Worm (Caenorhabditis elegans): ENCODE measurements around the gene osg-1.

The osg-1 gene

ce11 chrIII:5506936-5507335 is 19.6 kb downstream of the osg-1 start:
- TF ChIP-seq ets-7 (tag; optimal IDR thresholded peaks at IDR 0.05) (no peak), tra-4 (tag; optimal IDR thresholded peaks at IDR 0.05) (no peak), ama-1 (optimal IDR thresholded peaks at IDR 0.05) (no peak), hnd-1 (tag; optimal IDR thresholded peaks at IDR 0.05) (no peak), sea-1 (GFP tag; conservative IDR thresholded peaks at IDR 0.05) (no peak), ceh-36 (tag; optimal IDR thresholded peaks at IDR 0.05) (no peak), flt-1 (GFP tag; IDR thresholded peaks at IDR 0.05) (no peak), ceh-13 (GFP tag; optimal IDR thresholded peaks at IDR 0.05) (no peak), hmbx-1 (tag; optimal IDR thresholded peaks at IDR 0.05) (no peak), B0310.2 (tag; optimal IDR thresholded peaks at IDR 0.05) (no peak), tbx-37 (GFP tag; conservative IDR thresholded peaks at IDR 0.05) (no peak), pes-1 (GFP tag; IDR thresholded peaks at IDR 0.05) (no peak), aly-1 (tag; optimal IDR thresholded peaks at IDR 0.05) (no peak), scrt-1 (GFP tag; IDR thresholded peaks at IDR 0.05) (no peak), tbx-11 (GFP tag; IDR thresholded peaks at IDR 0.05) (no peak), F13C5.2 (tag; optimal IDR thresholded peaks at IDR 0.05) (no peak)

- no peak for TF ChIP-seq sea-1 (GFP tag; conservative IDR thresholded peaks at IDR 0.05)
- TF ChIP-seq tra-4 (tag; optimal IDR thresholded peaks at IDR 0.05), result no peak
- TF ChIP-seq ama-1 (optimal IDR thresholded peaks at IDR 0.05), result no peak
- no peak for TF ChIP-seq tbx-37 (GFP tag; conservative IDR thresholded peaks at IDR 0.05)
- no peak for TF ChIP-seq B0310.2 (tag; optimal IDR thresholded peaks at IDR 0.05)
- TF ChIP-seq hmbx-1 (tag; optimal IDR thresholded peaks at IDR 0.05), result no peak
- no peak for TF ChIP-seq F13C5.2 (tag; optimal IDR thresholded peaks at IDR 0.05)
- TF ChIP-seq ceh-13 (GFP tag; optimal IDR thresholded peaks at IDR 0.05), result no peak
- no peak for TF ChIP-seq pes-1 (GFP tag; IDR thresholded peaks at IDR 0.05)
- no peak for TF ChIP-seq tbx-11 (GFP tag; IDR thresholded peaks at IDR 0.05)
- TF ChIP-seq flt-1 (GFP tag; IDR thresholded peaks at IDR 0.05), result no peak
- TF ChIP-seq ceh-36 (tag; optimal IDR thresholded peaks at IDR 0.05), result no peak
- TF ChIP-seq hmg-4 (GFP tag; optimal IDR thresholded peaks at IDR 0.05), result no peak
Observed at ce11 chrIII:5508669-5509068, 21.3 kb downstream of the osg-1 start, which contains the start of gene D1044.7. Gene D1044.7, minus strand, starts transcription at chrIII:5508769.

- TF ChIP-seq ama-1 (optimal IDR thresholded peaks at IDR 0.05) (no peak), pes-1 (GFP tag; IDR thresholded peaks at IDR 0.05) (no peak), tra-4 (tag; optimal IDR thresholded peaks at IDR 0.05) (no peak), flt-1 (GFP tag; IDR thresholded peaks at IDR 0.05) (no peak), B0310.2 (tag; optimal IDR thresholded peaks at IDR 0.05) (no peak), scrt-1 (GFP tag; IDR thresholded peaks at IDR 0.05) (no peak), tbx-37 (GFP tag; conservative IDR thresholded peaks at IDR 0.05) (no peak), F13C5.2 (tag; optimal IDR thresholded peaks at IDR 0.05) (no peak), ets-7 (tag; optimal IDR thresholded peaks at IDR 0.05) (no peak), ceh-13 (GFP tag; optimal IDR thresholded peaks at IDR 0.05) (no peak), sea-1 (GFP tag; conservative IDR thresholded peaks at IDR 0.05) (no peak), hmg-4 (GFP tag; optimal IDR thresholded peaks at IDR 0.05) (no peak), tbx-11 (GFP tag; IDR thresholded peaks at IDR 0.05) (no peak), hnd-1 (tag; optimal IDR thresholded peaks at IDR 0.05) (no peak), hmbx-1 (tag; optimal IDR thresholded peaks at IDR 0.05) (no peak)
Observed at ce11 chrIII:5512502-5512901, 25.1 kb downstream of the osg-1 start, which contains the start of gene pqn-25. Gene pqn-25, minus strand, starts transcription at chrIII:5512602.

- TF ChIP-seq tbx-37 (GFP tag; conservative IDR thresholded peaks at IDR 0.05) (no peak), ama-1 (optimal IDR thresholded peaks at IDR 0.05) (no peak), aly-1 (tag; optimal IDR thresholded peaks at IDR 0.05) (no peak), tra-4 (tag; optimal IDR thresholded peaks at IDR 0.05) (no peak), pes-1 (GFP tag; IDR thresholded peaks at IDR 0.05) (no peak), hmg-4 (GFP tag; optimal IDR thresholded peaks at IDR 0.05) (no peak), B0310.2 (tag; optimal IDR thresholded peaks at IDR 0.05) (no peak), scrt-1 (GFP tag; IDR thresholded peaks at IDR 0.05) (no peak), tbx-11 (GFP tag; IDR thresholded peaks at IDR 0.05) (no peak)
Observed at ce11 chrIII:5517423-5517822, 30.1 kb downstream of the osg-1 start, which contains the start of gene nekl-4. Gene nekl-4, minus strand, starts transcription at chrIII:5517523.

ce11 chrIII:5521930-5522329 is 34.6 kb downstream of the osg-1 start, which contains the start of gene D1044.4:
Gene D1044.4, minus strand, starts transcription at chrIII:5522030.
- no peak for TF ChIP-seq tra-4 (tag; optimal IDR thresholded peaks at IDR 0.05)
- no peak for TF ChIP-seq flt-1 (GFP tag; IDR thresholded peaks at IDR 0.05)
- no peak for TF ChIP-seq tbx-11 (GFP tag; IDR thresholded peaks at IDR 0.05)
- TF ChIP-seq tbx-37 (GFP tag; conservative IDR thresholded peaks at IDR 0.05), result no peak
- no peak for TF ChIP-seq hmbx-1 (tag; optimal IDR thresholded peaks at IDR 0.05)
- no peak for TF ChIP-seq ceh-13 (GFP tag; optimal IDR thresholded peaks at IDR 0.05)

ce11 chrIII:5525973-5526372 is 38.6 kb downstream of the osg-1 start, which contains the start of gene dex-1:
Gene dex-1, plus strand, starts transcription at chrIII:5526104.
- no peak for TF ChIP-seq tbx-37 (GFP tag; conservative IDR thresholded peaks at IDR 0.05)

- no peak for TF ChIP-seq F13C5.2 (tag; optimal IDR thresholded peaks at IDR 0.05)
- no peak for TF ChIP-seq ets-7 (tag; optimal IDR thresholded peaks at IDR 0.05)
- no peak for TF ChIP-seq ama-1 (optimal IDR thresholded peaks at IDR 0.05)
- no peak for TF ChIP-seq hmbx-1 (tag; optimal IDR thresholded peaks at IDR 0.05)
- TF ChIP-seq sea-1 (GFP tag; conservative IDR thresholded peaks at IDR 0.05), result no peak
- no peak for TF ChIP-seq B0310.2 (tag; optimal IDR thresholded peaks at IDR 0.05)
- no peak for TF ChIP-seq ceh-13 (GFP tag; optimal IDR thresholded peaks at IDR 0.05)
- no peak for TF ChIP-seq aly-1 (tag; optimal IDR thresholded peaks at IDR 0.05)
- no peak for TF ChIP-seq hnd-1 (tag; optimal IDR thresholded peaks at IDR 0.05)
Observed at ce11 chrIII:5541777-5542176, 54.4 kb downstream of the osg-1 start.

ce11 chrIII:5543050-5543449 is 55.7 kb downstream of the osg-1 start, which contains the start of gene D1044.6:
Gene D1044.6, minus strand, starts transcription at chrIII:5543177.
- TF ChIP-seq hmg-4 (GFP tag; optimal IDR thresholded peaks at IDR 0.05) (no peak), ceh-13 (GFP tag; optimal IDR thresholded peaks at IDR 0.05) (no peak), sea-1 (GFP tag; conservative IDR thresholded peaks at IDR 0.05) (no peak), ceh-36 (tag; optimal IDR thresholded peaks at IDR 0.05) (no peak), B0310.2 (tag; optimal IDR thresholded peaks at IDR 0.05) (no peak), pes-1 (GFP tag; IDR thresholded peaks at IDR 0.05) (no peak), ets-7 (tag; optimal IDR thresholded peaks at IDR 0.05) (no peak), tra-4 (tag; optimal IDR thresholded peaks at IDR 0.05) (no peak), ama-1 (optimal IDR thresholded peaks at IDR 0.05) (no peak), aly-1 (tag; optimal IDR thresholded peaks at IDR 0.05) (no peak), F13C5.2 (tag; optimal IDR thresholded peaks at IDR 0.05) (no peak), hnd-1 (tag; optimal IDR thresholded peaks at IDR 0.05) (no peak), tbx-37 (GFP tag; conservative IDR thresholded peaks at IDR 0.05) (no peak), scrt-1 (GFP tag; IDR thresholded peaks at IDR 0.05) (no peak), flt-1 (GFP tag; IDR thresholded peaks at IDR 0.05) (no peak), tbx-11 (GFP tag; IDR thresholded peaks at IDR 0.05) (no peak), hmbx-1 (tag; optimal IDR thresholded peaks at IDR 0.05) (no peak)
